Worm (Caenorhabditis elegans) whole organism, L4 larva: Measurements from ENCODE around the gene srbc-33.

Experiments
- aha-1 ChIP-seq: fragments of 150-350 bp; peaks from one replicate; lab custom pipeline; 2014; ENCODE audit warnings: missing biosample characterization, missing genetic modification characterization
- ceh-28 ChIP-seq: fragments of 150-350 bp; optimal IDR thresholded peaks from 2 replicates; lab custom pipeline; 2014; ENCODE audit warnings: missing biosample characterization, missing genetic modification reagents, missing genetic modification characterization
- ceh-44 ChIP-seq: fragments of 200-800 bp; sonication (Bioruptor generic); IDR thresholded peaks from 2 replicates; pipeline ENCODE4 v1.3.6; 2022; ENCODE audit warnings: missing genetic modification reagents, missing genetic modification characterization, missing compliant biosample characterization
- ctbp-1 ChIP-seq: fragments of 200-800 bp; sonication (Bioruptor generic); IDR thresholded peaks from 2 replicates; pipeline ENCODE4 v1.3.6; 2022; ENCODE audit warnings: missing genetic modification reagents, missing genetic modification characterization, missing compliant biosample characterization
- dpl-1 ChIP-seq: fragments of 150-350 bp; optimal IDR thresholded peaks from 2 replicates; lab custom pipeline; 2014; ENCODE audit warnings: missing biosample characterization, missing genetic modification reagents, missing genetic modification characterization
- dve-1 ChIP-seq: sonication (generic microtip); optimal IDR thresholded peaks from 2 replicates; lab custom pipeline; 2017; ENCODE audit warnings: antibody characterized with exemption, mild to moderate bottlenecking, missing genetic modification characterization, missing compliant biosample characterization; ENCODE audit not compliant: insufficient read depth
- hlh-30 ChIP-seq: sonication (generic microtip); optimal IDR thresholded peaks from 2 replicates; lab custom pipeline; 2017; ENCODE audit warnings: antibody characterized with exemption, mild to moderate bottlenecking, missing genetic modification characterization, missing compliant biosample characterization; ENCODE audit not compliant: insufficient read depth
- nhr-48 ChIP-seq: sonication (generic microtip); optimal IDR thresholded peaks from 2 replicates; lab custom pipeline; 2016; ENCODE audit warnings: mild to moderate bottlenecking, missing genetic modification characterization, missing compliant biosample characterization
- pqm-1 ChIP-seq: sonication (generic microtip); optimal IDR thresholded peaks from 2 replicates; lab custom pipeline; 2017; ENCODE audit warnings: missing biosample characterization, missing genetic modification characterization
- skn-1 ChIP-seq: fragments of 150-350 bp; optimal IDR thresholded peaks from 2 replicates; lab custom pipeline; 2014; ENCODE audit warnings: missing biosample characterization, missing genetic modification characterization
- unc-130 ChIP-seq: sonication (generic microtip); optimal IDR thresholded peaks from 2 replicates; lab custom pipeline; 2016; ENCODE audit warnings: missing genetic modification reagents, missing genetic modification characterization, missing compliant biosample characterization
- zip-2 ChIP-seq: fragments of 150-350 bp; optimal IDR thresholded peaks from 2 replicates; lab custom pipeline; 2014; ENCODE audit warnings: missing biosample characterization, missing genetic modification characterization
- ztf-11 ChIP-seq: fragments of 150-350 bp; optimal IDR thresholded peaks from 2 replicates; lab custom pipeline; 2014; ENCODE audit warnings: missing biosample characterization, missing genetic modification characterization

DNA sequence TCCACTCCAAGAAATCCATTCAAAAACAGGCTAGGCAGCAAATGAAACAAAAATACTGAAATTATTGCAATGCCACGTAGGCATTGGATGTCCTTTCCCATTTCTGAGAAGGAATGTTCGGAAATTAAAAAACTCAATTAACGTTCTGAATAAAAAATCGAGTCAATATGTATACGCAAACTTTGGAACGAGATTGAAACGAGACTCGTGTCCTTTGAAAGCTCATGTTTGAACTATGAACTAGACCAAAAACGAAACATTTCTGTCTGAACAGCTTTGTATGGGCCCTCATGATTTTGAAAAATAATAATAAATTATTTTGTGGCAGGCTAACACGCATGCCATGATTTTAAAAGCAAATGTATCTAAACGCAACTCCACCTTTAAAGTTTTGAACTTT, 9.6 kb downstream of the srbc-33 start, which contains the start of gene oac-2:
- TF ChIP-seq ctbp-1 (GFP tag; lab: Robert Waterston, UW), result no peak
- no peak for TF ChIP-seq ztf-11
- no peak for TF ChIP-seq ceh-28 (tag; lab: Kevin White, UChicago)
- TF ChIP-seq hlh-30, result no peak
- TF ChIP-seq aha-1 (tag; lab: Kevin White, UChicago), result no peak
- no peak for TF ChIP-seq dpl-1 (GFP tag; lab: Kevin White, UChicago)
- no peak for TF ChIP-seq pqm-1 (tag; lab: Kevin White, UChicago)
- TF ChIP-seq dve-1 (tag; lab: Kevin White, UChicago), result no peak
- no peak for TF ChIP-seq skn-1
- no peak for TF ChIP-seq unc-130 (GFP tag; lab: Kevin White, UChicago)
- no peak for TF ChIP-seq zip-2
- no peak for TF ChIP-seq ceh-44
- TF ChIP-seq nhr-48 (tag; lab: Kevin White, UChicago), result no peak
